Worm (Caenorhabditis elegans) whole organism, young adult: ENCODE measurements around the gene sra-8.

ENCODE experiments used
- C06A6.2 ChIP-seq: fragments of 200-800 bp; sonication (Bioruptor generic); conservative IDR thresholded peaks from 2 replicates; pipeline ENCODE4 v1.3.6; 2022; ENCODE audit warnings: missing genetic modification characterization, missing compliant biosample characterization
- T07F8.4 ChIP-seq: sonication (generic microtip); optimal IDR thresholded peaks from 2 replicates; lab custom pipeline; 2016; ENCODE audit warnings: mild to moderate bottlenecking, missing genetic modification characterization, moderate library complexity, missing compliant biosample characterization
- egl-44 ChIP-seq: fragments of 200-800 bp; sonication (Bioruptor generic); IDR thresholded peaks from 2 replicates; pipeline ENCODE4 v1.3.6; 2022; ENCODE audit warnings: missing genetic modification reagents, missing genetic modification characterization, missing compliant biosample characterization
- ets-4 ChIP-seq: fragments of 200-800 bp; sonication (Bioruptor generic); optimal IDR thresholded peaks from 2 replicates; lab custom pipeline; 2018; ENCODE audit warnings: mild to moderate bottlenecking, missing genetic modification characterization, missing compliant biosample characterization
- hlh-26 ChIP-seq: fragments of 200-800 bp; sonication (Bioruptor generic); conservative IDR thresholded peaks from 2 replicates; pipeline ENCODE4 v1.3.6; 2022; ENCODE audit warnings: missing genetic modification reagents, missing genetic modification characterization, missing compliant biosample characterization
- lin-40 ChIP-seq: sonication (generic microtip); optimal IDR thresholded peaks from 2 replicates; lab custom pipeline; 2016; ENCODE audit warnings: missing genetic modification characterization, mild to moderate bottlenecking, missing compliant biosample characterization, missing genotype, missing genetic modification reagents
- pha-4 ChIP-seq: fragments of 150-350 bp; sonication (generic microtip); optimal IDR thresholded peaks from 2 replicates; lab custom pipeline; 2014; ENCODE audit warnings: missing biosample characterization, missing genetic modification reagents, missing genetic modification characterization
- unc-62 ChIP-seq: fragments of 150-350 bp; optimal IDR thresholded peaks from 2 replicates; lab custom pipeline; 2014; ENCODE audit warnings: missing biosample characterization, missing genetic modification reagents, missing genetic modification characterization
- ztf-3 ChIP-seq: fragments of 200-800 bp; sonication (Bioruptor generic); optimal IDR thresholded peaks from 2 replicates; lab custom pipeline; 2018; ENCODE audit warnings: mild to moderate bottlenecking, missing genetic modification characterization, missing compliant biosample characterization

- no peak for TF ChIP-seq egl-44 (GFP tag; lab: Robert Waterston, UW)
- no peak for TF ChIP-seq hlh-26 (GFP tag; lab: Robert Waterston, UW)
- TF ChIP-seq ztf-3 (GFP tag; lab: Kevin White, UChicago), result no peak
- TF ChIP-seq ets-4 (GFP tag; lab: Kevin White, UChicago), result no peak
- no peak for TF ChIP-seq unc-62 (GFP tag; lab: Kevin White, UChicago)
- no peak for TF ChIP-seq pha-4 (tag; lab: Kevin White, UChicago)
- TF ChIP-seq C06A6.2 (GFP tag; lab: Robert Waterston, UW), result no peak
- no peak for TF ChIP-seq T07F8.4 (tag; lab: Kevin White, UChicago)
- no peak for TF ChIP-seq lin-40 (tag; lab: Kevin White, UChicago)
These were observed 14.0 kb downstream of the sra-8 start, which contains the start of gene F35H8.12 for ce11 chrII:9551536-9551935.
